Worm (Caenorhabditis elegans) whole organism, L4 larva: ENCODE results near the gene K02H11.9.

ENCODE experiments used
- ceh-20 ChIP-seq: fragments of 200-800 bp; sonication (Bioruptor generic); IDR thresholded peaks from 2 replicates; pipeline ENCODE4 v1.3.6; 2022; ENCODE audit warnings: missing genetic modification reagents, missing genetic modification characterization, missing compliant biosample characterization
- ceh-28 ChIP-seq: fragments of 150-350 bp; optimal IDR thresholded peaks from 2 replicates; lab custom pipeline; 2014; ENCODE audit warnings: missing biosample characterization, missing genetic modification reagents, missing genetic modification characterization
- dve-1 ChIP-seq: sonication (generic microtip); optimal IDR thresholded peaks from 2 replicates; lab custom pipeline; 2017; ENCODE audit warnings: antibody characterized with exemption, mild to moderate bottlenecking, missing genetic modification characterization, missing compliant biosample characterization; ENCODE audit not compliant: insufficient read depth
- egl-27 ChIP-seq: sonication (generic microtip); optimal IDR thresholded peaks from 3 replicates; lab custom pipeline; 2017; ENCODE audit warnings: missing biosample characterization, missing genetic modification reagents, missing genetic modification characterization
- mdl-1 ChIP-seq, 2 experiments: fragments of 150-350 bp in 1 of 2; sonication (generic microtip) in 1 of 2; optimal IDR thresholded peaks; 2 replicates each; lab custom pipeline; 2014 to 2017; ENCODE audit warnings: missing biosample characterization in 2 of 2, missing genetic modification characterization in 2 of 2
- nhr-10 ChIP-seq: fragments of 150-350 bp; optimal IDR thresholded peaks from 2 replicates; lab custom pipeline; 2014; ENCODE audit warnings: missing biosample characterization, missing genetic modification characterization
- nhr-237 ChIP-seq: sonication (generic microtip); optimal IDR thresholded peaks from 2 replicates; lab custom pipeline; 2017; ENCODE audit warnings: missing biosample characterization, missing genetic modification characterization
- saeg-2 ChIP-seq: fragments of 200-800 bp; sonication (Bioruptor generic); IDR thresholded peaks from 2 replicates; pipeline ENCODE4 v1.3.6; 2022; ENCODE audit warnings: missing genetic modification reagents, missing genetic modification characterization, missing compliant biosample characterization
- tra-1 ChIP-seq: fragments of 200-800 bp; sonication (Bioruptor generic); IDR thresholded peaks from 2 replicates; pipeline ENCODE4 v1.3.6; 2022; ENCODE audit warnings: missing genetic modification reagents, missing genetic modification characterization, missing compliant biosample characterization
- unc-62 ChIP-seq, 3 experiments: fragments of 150-350 bp in 1 of 3; sonication (generic microtip); optimal IDR thresholded peaks in 2 of 3; peaks in 1 of 3; 1 replicate in 1 of 3; 2 replicates in 2 of 3; lab custom pipeline; 2014 to 2017; ENCODE audit warnings: missing biosample characterization in 3 of 3, missing genetic modification characterization in 3 of 3, missing genetic modification reagents in 3 of 3, missing genotype in 1 of 3

DNA sequence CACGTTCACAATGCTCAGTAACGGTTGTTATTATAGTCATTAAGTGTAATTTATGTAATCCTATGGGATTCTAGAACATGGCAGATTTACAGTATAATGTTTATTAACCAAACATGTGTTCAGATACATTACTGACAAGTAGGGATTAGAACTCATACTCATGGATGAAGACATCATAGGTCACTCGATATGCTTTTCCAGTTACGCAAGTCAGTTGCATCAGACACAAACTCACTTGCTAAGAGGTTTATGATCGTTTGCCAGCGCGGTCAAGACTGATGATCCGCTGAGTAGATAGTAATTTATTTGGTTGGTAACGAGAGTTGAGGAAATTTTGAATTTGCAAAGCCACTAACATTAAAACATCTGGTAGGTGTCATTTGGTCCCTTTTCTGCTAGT, 37.7 kb upstream of the K02H11.9 start:
- TF ChIP-seq tra-1 (no peak), saeg-2 (GFP tag; lab: Robert Waterston, UW) (no peak), egl-27 (tag; lab: Kevin White, UChicago) (no peak), unc-62 (GFP tag; optimal IDR thresholded peaks at IDR 0.05 in 1 of 2; lab: Kevin White, UChicago) (peak in 1 of 2 experiments; percentile 41), unc-62 (tag; optimal IDR thresholded peaks at IDR 0.05; lab: Kevin White, UChicago) (no peak), mdl-1 (tag; optimal IDR thresholded peaks at IDR 0.05; lab: Kevin White, UChicago) (no peak), nhr-237 (tag; lab: Kevin White, UChicago) (no peak), nhr-10 (tag; lab: Kevin White, UChicago) (no peak), ceh-28 (no peak), dve-1 (tag; lab: Kevin White, UChicago) (no peak), ceh-20 (GFP tag; lab: Robert Waterston, UW) (no peak)
